Fruit fly (Drosophila melanogaster): ENCODE measurements around the gene vilya.

vilya gene

DNA sequence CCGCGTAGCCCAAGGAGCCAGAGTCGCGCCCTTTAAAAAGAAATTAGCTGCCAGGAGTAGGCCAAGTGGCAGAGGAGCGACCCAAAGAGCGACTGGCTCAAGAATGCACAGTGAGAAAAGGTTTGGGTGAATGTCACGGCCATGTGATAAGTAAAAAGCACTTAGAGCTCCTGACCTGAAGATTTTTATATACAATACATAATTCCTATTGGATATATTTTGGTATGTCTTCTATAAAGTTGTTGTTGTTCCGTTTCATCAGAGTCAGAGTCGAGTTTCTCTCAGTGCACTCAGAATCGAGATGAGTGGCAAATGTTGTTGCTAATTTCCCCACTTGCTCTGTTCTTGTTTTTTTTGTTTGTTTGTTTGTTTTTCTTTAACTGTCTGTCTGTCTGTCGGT is 34.7 kb downstream of the vilya start (continued):
- TF ChIP-seq bowl (GFP tag; IDR thresholded peaks at IDR 0.05) = no peak
- TF ChIP-seq CG16815 (GFP tag; optimal IDR thresholded peaks at IDR 0.05) = no peak
- no peak for TF ChIP-seq CG42726 (GFP tag; IDR thresholded peaks at IDR 0.05; ENCODE audit: partially characterized antibody)
- TF ChIP-seq Deaf1 (tag; optimal IDR thresholded peaks at IDR 0.05) = no peak
- TF ChIP-seq fd96Cb (tag; optimal IDR thresholded peaks at IDR 0.05) = no peak
- no peak for TF ChIP-seq HHEX (GFP tag; optimal IDR thresholded peaks at IDR 0.05)
- TF ChIP-seq eyg (GFP tag; optimal IDR thresholded peaks at IDR 0.05) = no peak
- TF ChIP-seq Sry-δ (GFP tag; optimal IDR thresholded peaks at IDR 0.05) = no peak
- TF ChIP-seq CG11504 (tag; optimal IDR thresholded peaks at IDR 0.05) = peak; percentile 17
- TF ChIP-seq Rx (GFP tag; IDR thresholded peaks at IDR 0.05) = peak; percentile 19; the same call in 1 of the 2 replicates
- TF ChIP-seq tap (tag; optimal IDR thresholded peaks at IDR 0.05) = no peak
- no peak for TF ChIP-seq br (optimal IDR thresholded peaks at IDR 0.05)
- no peak for TF ChIP-seq CG8089 (GFP tag; optimal IDR thresholded peaks at IDR 0.05)
- no peak for TF ChIP-seq Taf1 (GFP tag; IDR thresholded peaks at IDR 0.05)
- TF ChIP-seq slbo (GFP tag; IDR thresholded peaks at IDR 0.05) = peak; percentile 17; the same call in 1 of the 2 replicates
- TF ChIP-seq al (GFP tag; IDR thresholded peaks at IDR 0.05) = no peak
- TF ChIP-seq gt (GFP tag; IDR thresholded peaks at IDR 0.05) = no peak
- no peak for TF ChIP-seq chinmo (GFP tag; IDR thresholded peaks at IDR 0.05; ENCODE audit: partially characterized antibody)
- no peak for TF ChIP-seq Mes4 (GFP tag; optimal IDR thresholded peaks at IDR 0.05)
- no peak for TF ChIP-seq Mad (GFP tag; optimal IDR thresholded peaks at IDR 0.05)
- TF ChIP-seq Chrac-16 (GFP tag; optimal IDR thresholded peaks at IDR 0.05) = no peak
- TF ChIP-seq CG14441 (GFP tag; IDR thresholded peaks at IDR 0.05) = 0 out of 2 replicates have a peak, but pooled peaks have one; percentile 12
- no peak for TF ChIP-seq CG5245 (GFP tag; optimal IDR thresholded peaks at IDR 0.05)
- TF ChIP-seq tgo (GFP tag; IDR thresholded peaks at IDR 0.05) = no peak
- no peak for TF ChIP-seq z (GFP tag; IDR thresholded peaks at IDR 0.05)
- TF ChIP-seq Ravus (GFP tag; IDR thresholded peaks at IDR 0.05) = no peak
- no peak for TF ChIP-seq CG34422 (GFP tag; IDR thresholded peaks at IDR 0.05)
- TF ChIP-seq CG11696 (GFP tag; IDR thresholded peaks at IDR 0.05) = no peak
- TF ChIP-seq onecut (GFP tag; IDR thresholded peaks at IDR 0.05) = no peak
- TF ChIP-seq CG17829 (tag; optimal IDR thresholded peaks at IDR 0.05) = no peak
- no peak for TF ChIP-seq CG6683 (GFP tag; optimal IDR thresholded peaks at IDR 0.05)
- peak; percentile 10 for TF ChIP-seq CG7839 (tag; optimal IDR thresholded peaks at IDR 0.05)
- TF ChIP-seq CG1603 (tag; optimal IDR thresholded peaks at IDR 0.05) = peak; percentile 3
- no peak for TF ChIP-seq CG31441 (GFP tag; IDR thresholded peaks at IDR 0.05)
- no peak for TF ChIP-seq emc (GFP tag; optimal IDR thresholded peaks at IDR 0.05)
- no peak for TF ChIP-seq sens-2 (GFP tag; IDR thresholded peaks at IDR 0.05)
- no peak for TF ChIP-seq CG4282 (GFP tag; optimal IDR thresholded peaks at IDR 0.05)
- TF ChIP-seq aop (GFP tag; IDR thresholded peaks at IDR 0.05) = no peak
- peak; percentile 22 for TF ChIP-seq CG2678 (tag; optimal IDR thresholded peaks at IDR 0.05)
- no peak for TF ChIP-seq hkb (optimal IDR thresholded peaks at IDR 0.05)
- no peak for TF ChIP-seq hkb (GFP tag; IDR thresholded peaks at IDR 0.05)
- no peak for TF ChIP-seq en (GFP tag; optimal IDR thresholded peaks at IDR 0.05)
- peak; percentile 24; the same call in 1 of the 3 replicates for TF ChIP-seq row (GFP tag; IDR thresholded peaks at IDR 0.05)
- peak; percentile 10 for TF ChIP-seq gem (tag; optimal IDR thresholded peaks at IDR 0.05)
- TF ChIP-seq prd (optimal IDR thresholded peaks at IDR 0.05) = no peak
- no peak for TF ChIP-seq prd (GFP tag; IDR thresholded peaks at IDR 0.05)
- TF ChIP-seq bigmax (GFP tag; optimal IDR thresholded peaks at IDR 0.05) = no peak
- 0 out of 2 replicates have a peak, but pooled peaks have one; percentile 8 for TF ChIP-seq Xrp1 (GFP tag; IDR thresholded peaks at IDR 0.05)
- no peak for TF ChIP-seq Doc3 (GFP tag; IDR thresholded peaks at IDR 0.05; ENCODE audit: partially characterized antibody)
- no peak for TF ChIP-seq oc (tag; optimal IDR thresholded peaks at IDR 0.05)
- TF ChIP-seq CG4404 (GFP tag; IDR thresholded peaks at IDR 0.05) = no peak
- no peak for TF ChIP-seq D (optimal IDR thresholded peaks at IDR 0.05)
- no peak for TF ChIP-seq D (GFP tag; optimal IDR thresholded peaks at IDR 0.05)
- TF ChIP-seq CG2199 (GFP tag; IDR thresholded peaks at IDR 0.05) = no peak
